Worm (Caenorhabditis elegans): Measurements from ENCODE around the gene srt-39.
A peak's percentile ranks its signal among the peaks of the same experiment; 100 is the strongest.

srt-39 gene

DNA sequence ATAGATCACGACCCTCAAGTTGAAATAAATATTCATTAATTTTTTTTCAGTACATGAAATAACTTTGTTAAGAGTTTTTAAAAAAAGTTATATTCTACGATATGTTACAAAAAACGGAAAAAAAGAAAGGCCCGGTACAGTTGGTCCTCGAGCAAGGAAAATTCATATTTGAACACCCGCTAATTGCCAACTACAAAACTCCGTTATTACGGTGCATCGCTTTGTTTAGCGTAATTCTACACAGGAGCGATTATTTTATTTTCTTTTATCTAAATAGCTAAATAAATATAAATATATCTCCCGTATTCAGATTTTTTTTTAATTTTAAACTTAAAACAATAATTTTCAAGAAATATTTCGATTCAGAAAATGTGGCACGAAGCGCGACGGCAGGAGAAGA lies 34.2 kb upstream of the srt-39 start, which contains the start of gene F28C1.1:
Gene F28C1.1, plus strand, starts transcription at position 365 of the 400 bp plus-strand sequence.
- TF ChIP-seq ztf-7 (tag; optimal IDR thresholded peaks at IDR 0.05), result no peak
- peak; percentile 92 for TF ChIP-seq Y48G9A.11 (GFP tag; IDR thresholded peaks at IDR 0.05)
- peak; percentile 84 for TF ChIP-seq dpl-1 (GFP tag; optimal IDR thresholded peaks at IDR 0.05)
- TF ChIP-seq T20F7.1 (GFP tag; optimal IDR thresholded peaks at IDR 0.05), result peak; percentile 93
- peak; percentile 55 for TF ChIP-seq nhr-6 (tag; optimal IDR thresholded peaks at IDR 0.05)
- TF ChIP-seq madf-9 (GFP tag; conservative IDR thresholded peaks at IDR 0.05), result no peak
- TF ChIP-seq ztf-11 (tag; optimal IDR thresholded peaks at IDR 0.05), result no peak
- TF ChIP-seq zip-11 (GFP tag; IDR thresholded peaks at IDR 0.05), result no peak
- no peak for TF ChIP-seq lsy-2 (tag; optimal IDR thresholded peaks at IDR 0.05)
- TF ChIP-seq duxl-1 (tag; optimal IDR thresholded peaks at IDR 0.05; ENCODE audit: poor library complexity), result no peak
- peak; percentile 16 for TF ChIP-seq R02D3.7 (tag; optimal IDR thresholded peaks at IDR 0.05)
- no peak for TF ChIP-seq unc-130 (GFP tag; optimal IDR thresholded peaks at IDR 0.05)

ce11 chrV:12455695-12456094 lies 29.0 kb upstream of the srt-39 start:
- TF ChIP-seq lin-15B (tag; optimal IDR thresholded peaks at IDR 0.05) (no peak), lin-29 (GFP tag; IDR thresholded peaks at IDR 0.05) (no peak), attf-4 (tag; optimal IDR thresholded peaks at IDR 0.05) (no peak), set-16 (GFP tag; IDR thresholded peaks at IDR 0.05) (peak; percentile 93), R02D3.7 (tag; optimal IDR thresholded peaks at IDR 0.05) (no peak), dmd-8 (GFP tag; IDR thresholded peaks at IDR 0.05) (0 out of 2 replicates have a peak, but pooled peaks have one; percentile 38), lin-39 (tag; optimal IDR thresholded peaks at IDR 0.05) (no peak), dmd-6 (GFP tag; IDR thresholded peaks at IDR 0.05) (no peak), mep-1 (tag; optimal IDR thresholded peaks at IDR 0.05) (no peak), aha-1 (tag) (peak; percentile 27), ctbp-1 (GFP tag; IDR thresholded peaks at IDR 0.05) (0 out of 2 replicates have a peak, but pooled peaks have one; percentile 14), egl-43 (GFP tag; IDR thresholded peaks at IDR 0.05) (peak; percentile 42; the same call in 1 of the 2 replicates), F26F4.8 (GFP tag; conservative IDR thresholded peaks at IDR 0.05) (no peak)

ce11 chrV:12460583-12460982 lies 24.1 kb upstream of the srt-39 start:
- TF ChIP-seq jun-1 (tag; optimal IDR thresholded peaks at IDR 0.05) (no peak), aha-1 (tag) (peak; percentile 68), hlh-11 (tag; optimal IDR thresholded peaks at IDR 0.05) (peak; percentile 1), mdl-1 (tag; optimal IDR thresholded peaks at IDR 0.05) (peak in 1 of 2 experiments; percentile 32), lsy-2 (tag; optimal IDR thresholded peaks at IDR 0.05) (peak in 1 of 2 experiments; percentile 36), mep-1 (tag; optimal IDR thresholded peaks at IDR 0.05) (peak; percentile 25), egl-27 (tag; optimal IDR thresholded peaks at IDR 0.05) (no peak), T26A8.4 (GFP tag; IDR thresholded peaks at IDR 0.05) (no peak), ZK546.5 (tag; optimal IDR thresholded peaks at IDR 0.05) (no peak), unc-62 (GFP tag; optimal IDR thresholded peaks at IDR 0.05 in 1 of 2) (no peak), unc-62 (tag; optimal IDR thresholded peaks at IDR 0.05) (no peak), mdt-29 (GFP tag; IDR thresholded peaks at IDR 0.05) (no peak), nhr-48 (tag; optimal IDR thresholded peaks at IDR 0.05) (no peak), lin-38 (GFP tag; IDR thresholded peaks at IDR 0.05) (no peak), F26F4.8 (GFP tag; conservative IDR thresholded peaks at IDR 0.05) (no peak), dve-1 (tag; optimal IDR thresholded peaks at IDR 0.05; ENCODE audit: insufficient read depth) (peak; percentile 16), ama-1 (optimal IDR thresholded peaks at IDR 0.05) (no peak), saeg-2 (GFP tag; IDR thresholded peaks at IDR 0.05) (no peak), daf-16 (GFP tag; optimal IDR thresholded peaks at IDR 0.05) (peak in 1 of 2 experiments; percentile 59), daf-16 (tag; optimal IDR thresholded peaks at IDR 0.05) (no peak)

Measured in whole organism, L4 larva.